Fruit fly (Drosophila melanogaster) Kc167 (cell line): ENCODE results near the gene CG31221.

Experiments
- Myc ChIP-seq: fragments of >200 bp; optimal IDR thresholded peaks from 2 replicates; lab custom pipeline; 2017; ENCODE audit warnings: missing external identifiers
- Sin3A ChIP-seq: fragments of >200 bp; optimal IDR thresholded peaks from 2 replicates; lab custom pipeline; 2018; ENCODE audit warnings: missing external identifiers
- h ChIP-seq: fragments of >200 bp; optimal IDR thresholded peaks from 3 replicates; lab custom pipeline; 2018; ENCODE audit warnings: missing external identifiers
- insv ChIP-seq: fragments of >200 bp; optimal IDR thresholded peaks from 3 replicates; lab custom pipeline; 2018; ENCODE audit warnings: missing external identifiers
- psq ChIP-seq: fragments of >200 bp; optimal IDR thresholded peaks from 2 replicates; lab custom pipeline; 2017; ENCODE audit warnings: missing external identifiers
- ttk ChIP-seq: sonication (Bioruptor generic); optimal IDR thresholded peaks from 2 replicates; lab custom pipeline; 2017; ENCODE audit warnings: missing external identifiers

DNA sequence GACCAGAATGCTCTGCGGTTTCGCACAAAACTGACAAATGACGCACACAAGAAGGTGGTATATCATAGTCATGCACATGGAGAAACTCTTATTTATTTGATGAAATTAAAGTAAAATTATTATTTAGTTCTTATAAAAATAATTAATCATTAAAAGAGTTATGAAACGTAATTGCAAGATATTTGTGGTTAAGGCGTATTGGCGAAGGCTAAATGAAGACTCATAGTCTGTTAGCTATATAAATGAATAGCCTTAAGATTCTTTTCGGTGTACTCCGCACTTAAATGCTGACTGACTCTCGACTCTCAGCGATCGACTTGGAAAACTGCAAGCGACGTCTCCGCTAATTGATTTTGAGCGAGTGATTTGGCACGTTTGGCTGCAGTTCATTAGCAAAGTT is 64.0 kb downstream of the CG31221 start:
- TF ChIP-seq Myc (no peak), psq (lab: Kevin White, UChicago) (no peak), h (lab: Kevin White, UChicago) (no peak), Sin3A (no peak), ttk (lab: Kevin White, UChicago) (no peak), insv (lab: Kevin White, UChicago) (no peak)
